Worm (Caenorhabditis elegans) whole organism, L1 larva: ENCODE results near the gene C03B1.17.

ENCODE experiments used
- ceh-82 ChIP-seq, 3 experiments: fragments of 150-350 bp in 1 of 3; sonication (generic microtip) in 2 of 3; optimal IDR thresholded peaks; 2 replicates each; lab custom pipeline; 2014 to 2017; ENCODE audit warnings: missing biosample characterization in 3 of 3, missing genetic modification characterization in 3 of 3
- ces-1 ChIP-seq: fragments of 150-350 bp; optimal IDR thresholded peaks from 2 replicates; lab custom pipeline; 2014; ENCODE audit warnings: missing biosample characterization, missing genetic modification reagents, missing genetic modification characterization
- dpl-1 ChIP-seq, 3 experiments: fragments of 150-350 bp in 2 of 3; sonication (generic microtip) in 1 of 3; optimal IDR thresholded peaks; 2 replicates each; lab custom pipeline; 2014 to 2017; ENCODE audit warnings: missing biosample characterization in 3 of 3, missing genetic modification characterization in 3 of 3, missing genetic modification reagents in 3 of 3
- elt-3 ChIP-seq, 6 experiments: fragments of 150-350 bp in 1 of 6; sonication (generic microtip); optimal IDR thresholded peaks; 2 replicates each; lab custom pipeline; 2017 to 2018; ENCODE audit warnings: missing biosample characterization in 6 of 6, missing genetic modification characterization in 6 of 6, inconsistent platforms in 1 of 6

ce11 chrX:6355030-6355635 is 18.3 kb upstream of the C03B1.17 start, which contains the start of gene C03B1.5:
- TF ChIP-seq elt-3 (tag; optimal IDR thresholded peaks at IDR 0.05; lab: Kevin White, UChicago), result no peak
- no peak for TF ChIP-seq ces-1 (GFP tag; lab: Kevin White, UChicago)
- no peak for TF ChIP-seq ceh-82 (tag; optimal IDR thresholded peaks at IDR 0.05; lab: Kevin White, UChicago)
- no peak for TF ChIP-seq dpl-1 (GFP tag; optimal IDR thresholded peaks at IDR 0.05; lab: Kevin White, UChicago)
